Fruit fly (Drosophila melanogaster) whole organism, embryonic: ENCODE results near the gene CG16978.

ENCODE experiments used
- BtbVII ChIP-seq: fragments of 200-800 bp; sonication (Bioruptor generic); optimal IDR thresholded peaks from 3 replicates; lab custom pipeline; 2017; ENCODE audit warnings: missing biosample characterization, mild to moderate bottlenecking, missing genetic modification characterization
- CG11398 ChIP-seq: fragments of 200-800 bp; sonication (Bioruptor generic); optimal IDR thresholded peaks from 2 replicates; lab custom pipeline; 2016; ENCODE audit warnings: missing biosample characterization, missing genetic modification characterization
- CG11456 ChIP-seq: fragments of 200-800 bp; sonication (Bioruptor generic); IDR thresholded peaks from 3 replicates; pipeline ENCODE4 v1.3.6; 2022; ENCODE audit warnings: missing biosample characterization, missing genetic modification characterization
- CG11504 ChIP-seq: fragments of 200-800 bp; sonication (Bioruptor generic); optimal IDR thresholded peaks from 3 replicates; lab custom pipeline; 2019; ENCODE audit warnings: missing biosample characterization, mild to moderate bottlenecking, missing genetic modification characterization, moderate library complexity
- CG14441 ChIP-seq: fragments of 200-800 bp; sonication (Bioruptor generic); IDR thresholded peaks from 2 replicates; pipeline ENCODE4 v1.3.6; 2022; ENCODE audit warnings: missing biosample characterization, missing genetic modification characterization
- CG14860 ChIP-seq: fragments of 200-800 bp; sonication (Bioruptor generic); IDR thresholded peaks from 3 replicates; pipeline ENCODE4 v1.3.6; 2022; ENCODE audit warnings: missing biosample characterization, missing genetic modification characterization; ENCODE audit not compliant: partially characterized antibody
- CG14965 ChIP-seq: fragments of 200-800 bp; sonication (Bioruptor generic); optimal IDR thresholded peaks from 2 replicates; lab custom pipeline; 2016; ENCODE audit warnings: missing biosample characterization, missing genetic modification characterization, borderline replicate concordance
- CG15073 ChIP-seq: fragments of 200-800 bp; sonication (Bioruptor generic); optimal IDR thresholded peaks from 2 replicates; lab custom pipeline; 2016; ENCODE audit warnings: missing biosample characterization, missing genetic modification characterization
- CG16779 ChIP-seq: fragments of 200-800 bp; sonication (Bioruptor generic); IDR thresholded peaks from 2 replicates; pipeline ENCODE4 v1.3.6; 2022; ENCODE audit warnings: missing biosample characterization, missing genetic modification characterization
- CG17328 ChIP-seq: fragments of 200-800 bp; sonication (Bioruptor generic); IDR thresholded peaks from 2 replicates; pipeline ENCODE4 v1.3.6; 2022; ENCODE audit warnings: missing biosample characterization, missing genetic modification characterization
- CG18262 ChIP-seq: fragments of 200-800 bp; optimal IDR thresholded peaks from 3 replicates; lab custom pipeline; 2019; ENCODE audit warnings: missing biosample characterization, mild to moderate bottlenecking, missing genetic modification characterization, moderate library complexity
- CG1832 ChIP-seq: fragments of 200-800 bp; sonication (Bioruptor generic); optimal IDR thresholded peaks from 2 replicates; lab custom pipeline; 2017; ENCODE audit warnings: missing biosample characterization, mild to moderate bottlenecking, missing genetic modification characterization, inconsistent platforms
- CG34224 ChIP-seq: fragments of 200-800 bp; sonication (Bioruptor generic); IDR thresholded peaks from 3 replicates; pipeline ENCODE4 v1.3.6; 2022; ENCODE audit warnings: missing biosample characterization, missing genetic modification characterization; ENCODE audit not compliant: partially characterized antibody
- CG34376 ChIP-seq: fragments of 200-800 bp; sonication (Bioruptor generic); optimal IDR thresholded peaks from 2 replicates; lab custom pipeline; 2018; ENCODE audit warnings: missing biosample characterization, mild to moderate bottlenecking, missing genetic modification characterization
- CG43689 ChIP-seq: fragments of 200-800 bp; sonication (Bioruptor generic); IDR thresholded peaks from 2 replicates; pipeline ENCODE4 v1.3.6; 2022; ENCODE audit warnings: missing biosample characterization, missing genetic modification characterization
- CG6683 ChIP-seq: fragments of 200-800 bp; sonication (Bioruptor generic); optimal IDR thresholded peaks from 2 replicates; lab custom pipeline; 2017; ENCODE audit warnings: missing biosample characterization, mild to moderate bottlenecking, missing genetic modification characterization, missing genetic modification reagents
- CG6791 ChIP-seq: fragments of 200-800 bp; sonication (Bioruptor generic); IDR thresholded peaks from 3 replicates; pipeline ENCODE4 v1.3.6; 2022; ENCODE audit warnings: missing biosample characterization, missing genetic modification characterization; ENCODE audit not compliant: partially characterized antibody
- CG7745 ChIP-seq: fragments of 200-800 bp; sonication (Bioruptor generic); optimal IDR thresholded peaks from 2 replicates; lab custom pipeline; 2018; ENCODE audit warnings: missing biosample characterization, mild to moderate bottlenecking, missing genetic modification characterization, moderate library complexity
- CG9215 ChIP-seq: fragments of 200-800 bp; sonication (Bioruptor generic); IDR thresholded peaks from 2 replicates; pipeline ENCODE4 v1.3.6; 2022; ENCODE audit warnings: missing biosample characterization, missing genetic modification characterization
- Chrac-16 ChIP-seq: fragments of 200-800 bp; sonication (Bioruptor generic); optimal IDR thresholded peaks from 3 replicates; lab custom pipeline; 2016; ENCODE audit warnings: missing biosample characterization, missing genetic modification characterization
- Eip74EF ChIP-seq, 2 experiments: fragments of 200-800 bp in 1 of 2; fragments of >200 bp in 1 of 2; sonication (Bioruptor generic) in 1 of 2; optimal IDR thresholded peaks; 2 replicates each; lab custom pipeline; 2017 to 2019; ENCODE audit warnings: missing biosample characterization in 2 of 2, missing genetic modification characterization in 2 of 2, mild to moderate bottlenecking in 1 of 2, moderate library complexity in 1 of 2
- Ets65A ChIP-seq: fragments of 200-800 bp; sonication (Bioruptor generic); peaks from one replicate; lab custom pipeline; 2016; ENCODE audit warnings: missing biosample characterization, missing genetic modification characterization
- Hey ChIP-seq: fragments of 200-800 bp; sonication (Bioruptor generic); optimal IDR thresholded peaks from 3 replicates; lab custom pipeline; 2018; ENCODE audit warnings: missing biosample characterization, mild to moderate bottlenecking, missing genetic modification characterization
- HmgD ChIP-seq: fragments of 200-800 bp; sonication (Bioruptor generic); optimal IDR thresholded peaks from 3 replicates; lab custom pipeline; 2016; ENCODE audit warnings: missing biosample characterization, missing genetic modification characterization
- HmgZ ChIP-seq: fragments of 200-800 bp; sonication (Bioruptor generic); optimal IDR thresholded peaks from 2 replicates; lab custom pipeline; 2018; ENCODE audit warnings: missing biosample characterization, mild to moderate bottlenecking, missing genetic modification characterization
- Lhr ChIP-seq: fragments of 200-800 bp; sonication (Bioruptor generic); optimal IDR thresholded peaks from 3 replicates; lab custom pipeline; 2017; ENCODE audit warnings: mild to moderate bottlenecking, missing biosample characterization, missing genetic modification reagents, missing genetic modification characterization
- Nf-YB ChIP-seq: fragments of 200-800 bp; sonication (Bioruptor generic); optimal IDR thresholded peaks from 3 replicates; lab custom pipeline; 2019; ENCODE audit warnings: missing biosample characterization, mild to moderate bottlenecking, missing genetic modification characterization, moderate library complexity
- Poxn ChIP-seq: fragments of 200-800 bp; sonication (Bioruptor generic); IDR thresholded peaks from 2 replicates; pipeline ENCODE4 v1.3.6; 2022; ENCODE audit warnings: missing biosample characterization, missing genetic modification characterization
- Sin3A ChIP-seq: fragments of >200 bp; optimal IDR thresholded peaks from 2 replicates; lab custom pipeline; 2018
- Ssrp ChIP-seq: fragments of 200-800 bp; sonication (Bioruptor generic); optimal IDR thresholded peaks from 2 replicates; lab custom pipeline; 2018; ENCODE audit warnings: missing biosample characterization, mild to moderate bottlenecking, missing genetic modification characterization, moderate library complexity
- Usf ChIP-seq: fragments of 200-800 bp; sonication (Bioruptor generic); optimal IDR thresholded peaks from 2 replicates; lab custom pipeline; 2017; ENCODE audit warnings: missing genotype, missing biosample characterization, missing genetic modification characterization
- abd-A ChIP-seq: fragments of 200-800 bp; sonication (Bioruptor generic); optimal IDR thresholded peaks from 3 replicates; lab custom pipeline; 2019; ENCODE audit warnings: missing biosample characterization, mild to moderate bottlenecking, missing genetic modification characterization, moderate library complexity
- ac ChIP-seq: fragments of 200-800 bp; sonication (Bioruptor generic); optimal IDR thresholded peaks from 3 replicates; lab custom pipeline; 2017; ENCODE audit warnings: missing biosample characterization, mild to moderate bottlenecking, missing genetic modification characterization
- ap ChIP-seq: fragments of 200-800 bp; sonication (Bioruptor generic); IDR thresholded peaks from 2 replicates; pipeline ENCODE4 v1.3.6; 2022; ENCODE audit warnings: missing biosample characterization, missing genetic modification characterization
- cas ChIP-seq: fragments of 200-800 bp; sonication (Bioruptor generic); IDR thresholded peaks from 2 replicates; pipeline ENCODE4 v1.3.6; 2022; ENCODE audit warnings: missing biosample characterization, missing genetic modification characterization
- chif ChIP-seq, 2 experiments: fragments of 200-800 bp; sonication (Bioruptor generic); optimal IDR thresholded peaks; 3 replicates each; lab custom pipeline; 2016; ENCODE audit warnings: missing biosample characterization in 2 of 2, missing genetic modification characterization in 2 of 2
- crp ChIP-seq, 2 experiments: fragments of 200-800 bp; sonication (Bioruptor generic); optimal IDR thresholded peaks; 2 replicates in 1 of 2; 3 replicates in 1 of 2; lab custom pipeline; 2017; ENCODE audit warnings: missing biosample characterization in 2 of 2, missing genetic modification characterization in 2 of 2, mild to moderate bottlenecking in 1 of 2, moderate library complexity in 1 of 2
- fd102C ChIP-seq: fragments of 200-800 bp; sonication (Bioruptor generic); optimal IDR thresholded peaks from 2 replicates; lab custom pipeline; 2018; ENCODE audit warnings: missing biosample characterization, mild to moderate bottlenecking, missing genetic modification characterization, moderate library complexity
- insv ChIP-seq, 2 experiments: fragments of 200-800 bp; sonication (Bioruptor generic); optimal IDR thresholded peaks; 3 replicates each; lab custom pipeline; 2016 to 2018; ENCODE audit warnings: missing biosample characterization in 2 of 2, missing genetic modification characterization in 2 of 2
- lab ChIP-seq: fragments of 200-800 bp; sonication (Bioruptor generic); optimal IDR thresholded peaks from 3 replicates; lab custom pipeline; 2017; ENCODE audit warnings: missing biosample characterization, missing genetic modification characterization, mild to moderate bottlenecking, moderate library complexity, missing genetic modification reagents
- lilli ChIP-seq: fragments of 200-800 bp; sonication (Bioruptor generic); optimal IDR thresholded peaks from 3 replicates; lab custom pipeline; 2016; ENCODE audit warnings: missing biosample characterization, missing genetic modification characterization
- pb ChIP-seq: fragments of 200-800 bp; sonication (Bioruptor generic); optimal IDR thresholded peaks from 3 replicates; lab custom pipeline; 2016; ENCODE audit warnings: missing biosample characterization, missing genetic modification characterization
- phol ChIP-seq: fragments of 200-800 bp; sonication (Bioruptor generic); optimal IDR thresholded peaks from 3 replicates; lab custom pipeline; 2018; ENCODE audit warnings: missing biosample characterization, mild to moderate bottlenecking, missing genetic modification characterization, moderate library complexity
- ranshi ChIP-seq: fragments of 200-800 bp; sonication (Bioruptor generic); IDR thresholded peaks from 2 replicates; pipeline ENCODE4 v1.3.6; 2022; ENCODE audit warnings: missing biosample characterization, missing genetic modification characterization
- sc ChIP-seq, 3 experiments: fragments of >200 bp in 2 of 3; fragments of 200-800 bp in 1 of 3; sonication (Bioruptor generic) in 1 of 3; optimal IDR thresholded peaks; 2 replicates in 2 of 3; 3 replicates in 1 of 3; lab custom pipeline; 2017; ENCODE audit warnings: mild to moderate bottlenecking in 1 of 3, missing biosample characterization in 1 of 3, missing genetic modification characterization in 1 of 3, missing genetic modification reagents in 1 of 3
- tap ChIP-seq: fragments of 200-800 bp; optimal IDR thresholded peaks from 3 replicates; lab custom pipeline; 2019; ENCODE audit warnings: missing biosample characterization, mild to moderate bottlenecking, missing genetic modification characterization, moderate library complexity
- tgo ChIP-seq: fragments of 200-800 bp; sonication (Bioruptor generic); IDR thresholded peaks from 3 replicates; pipeline ENCODE4 v1.3.6; 2022; ENCODE audit warnings: missing biosample characterization, missing genetic modification characterization
- tio ChIP-seq: fragments of 200-800 bp; sonication (Bioruptor generic); optimal IDR thresholded peaks from 2 replicates; lab custom pipeline; 2017; ENCODE audit warnings: missing biosample characterization, missing genetic modification characterization, inconsistent platforms
- zen2 ChIP-seq: fragments of 200-800 bp; sonication (Bioruptor generic); IDR thresholded peaks from 3 replicates; pipeline ENCODE4 v1.3.6; 2022; ENCODE audit warnings: missing biosample characterization, missing genetic modification characterization; ENCODE audit not compliant: partially characterized antibody

The CG16978 gene

dm6 chr2L:13176701-13177249, 33.4 kb upstream of the CG16978 start, which contains the start of the genes Sfmbt and CG5439 (continued):
- TF ChIP-seq CG43689 (GFP tag; lab: Robert Waterston, UW) (no peak), CG34376 (GFP tag; lab: Kevin White, UChicago) (peak; percentile 74), pb (peak; percentile 60), CG11504 (tag; lab: Kevin White, UChicago) (no peak), Ssrp (tag; lab: Kevin White, UChicago) (peak; percentile 68), lilli (GFP tag; lab: Kevin White, UChicago) (peak; percentile 91), tap (tag; lab: Kevin White, UChicago) (no peak), Usf (peak; percentile 69), CG6791 (GFP tag; lab: Robert Waterston, UW) (0 out of 3 replicates have a peak, but pooled peaks have one; percentile 35), CG14441 (GFP tag; lab: Robert Waterston, UW) (peak; percentile 71), CG17328 (GFP tag; lab: Robert Waterston, UW) (no peak), Poxn (GFP tag; lab: Robert Waterston, UW) (no peak; the same call in 1 of the 2 replicates), CG7745 (tag; lab: Kevin White, UChicago) (no peak), CG14965 (GFP tag; lab: Kevin White, UChicago) (no peak), Ets65A (GFP tag; lab: Kevin White, UChicago) (peak; percentile 98), CG11398 (peak; percentile 39), crp (GFP tag; optimal IDR thresholded peaks at IDR 0.05; lab: Kevin White, UChicago) (peak in 1 of 2 experiments; percentile 69), CG15073 (no peak), CG1832 (GFP tag; lab: Kevin White, UChicago) (no peak), CG9215 (GFP tag; lab: Robert Waterston, UW) (peak; percentile 76), ap (GFP tag; lab: Robert Waterston, UW) (no peak), phol (tag; lab: Kevin White, UChicago) (peak; percentile 84), lab (GFP tag; lab: Kevin White, UChicago) (no peak), BtbVII (GFP tag; lab: Kevin White, UChicago) (peak; percentile 9), Nf-YB (GFP tag; lab: Kevin White, UChicago) (peak; percentile 21), HmgZ (peak; percentile 84), CG18262 (tag; lab: Kevin White, UChicago) (peak; percentile 79), ranshi (GFP tag; lab: Robert Waterston, UW) (peak; percentile 38), Hey (tag; lab: Kevin White, UChicago) (no peak), abd-A (no peak), tgo (GFP tag; lab: Robert Waterston, UW) (peak; percentile 75; the same call in 2 of the 3 replicates), chif (GFP tag; optimal IDR thresholded peaks at IDR 0.05; lab: Kevin White, UChicago) (peak; percentile 58 to 69), CG11456 (GFP tag; lab: Robert Waterston, UW) (peak; percentile 81), zen2 (no peak), CG34224 (GFP tag; lab: Robert Waterston, UW) (no peak; the same call in 2 of the 3 replicates), insv (GFP tag; optimal IDR thresholded peaks at IDR 0.05; lab: Kevin White, UChicago) (peak in 1 of 2 experiments; percentile 53), Sin3A (lab: Kevin White, UChicago) (peak; percentile 96), tio (GFP tag; lab: Kevin White, UChicago) (no peak), Chrac-16 (peak; percentile 76), CG6683 (GFP tag; lab: Kevin White, UChicago) (peak; percentile 2), sc (optimal IDR thresholded peaks at IDR 0.05; lab: Kevin White, UChicago) (no peak), sc (GFP tag; optimal IDR thresholded peaks at IDR 0.05; lab: Kevin White, UChicago) (no peak), CG14860 (GFP tag; lab: Robert Waterston, UW) (no peak), cas (GFP tag; lab: Robert Waterston, UW) (peak; percentile 44; the same call in 1 of the 2 replicates), Eip74EF (GFP tag; optimal IDR thresholded peaks at IDR 0.05; lab: Kevin White, UChicago) (no peak), HmgD (GFP tag; lab: Kevin White, UChicago) (peak; percentile 89), ac (GFP tag; lab: Kevin White, UChicago) (peak; percentile 17), CG16779 (peak; percentile 61; the same call in 1 of the 2 replicates), Lhr (peak; percentile 69), fd102C (GFP tag; lab: Kevin White, UChicago) (no peak)
